Worm (Caenorhabditis elegans) whole organism, L3 larva: ENCODE data around the gene tmed-1.

Source experiments
- R02D3.7 ChIP-seq: fragments of 150-350 bp; optimal IDR thresholded peaks from 2 replicates; lab custom pipeline; 2014; ENCODE audit warnings: missing biosample characterization, missing genetic modification characterization
- ZK546.5 ChIP-seq: sonication (generic microtip); optimal IDR thresholded peaks from 2 replicates; lab custom pipeline; 2017; ENCODE audit warnings: missing biosample characterization, missing genetic modification characterization
- aly-2 ChIP-seq: fragments of 150-350 bp; optimal IDR thresholded peaks from 2 replicates; lab custom pipeline; 2014; ENCODE audit warnings: missing biosample characterization, missing genetic modification characterization
- ama-1 ChIP-seq: fragments of 150-350 bp; optimal IDR thresholded peaks from 2 replicates; lab custom pipeline; 2018
- ceh-16 ChIP-seq: sonication (generic microtip); optimal IDR thresholded peaks from 2 replicates; lab custom pipeline; 2017; ENCODE audit warnings: missing biosample characterization, missing genetic modification characterization
- ceh-28 ChIP-seq: fragments of 150-350 bp; optimal IDR thresholded peaks from 2 replicates; lab custom pipeline; 2014; ENCODE audit warnings: missing biosample characterization, missing genetic modification reagents, missing genetic modification characterization
- ceh-82 ChIP-seq: fragments of 150-350 bp; optimal IDR thresholded peaks from 2 replicates; lab custom pipeline; 2014; ENCODE audit warnings: missing biosample characterization, missing genetic modification characterization
- daf-12 ChIP-seq: fragments of 150-350 bp; optimal IDR thresholded peaks from 2 replicates; lab custom pipeline; 2014; ENCODE audit warnings: missing biosample characterization, missing genetic modification reagents, missing genetic modification characterization
- egl-27 ChIP-seq: sonication (generic microtip); optimal IDR thresholded peaks from 4 replicates; lab custom pipeline; 2017; ENCODE audit warnings: missing biosample characterization, missing genetic modification reagents, missing genetic modification characterization
- egl-5 ChIP-seq: fragments of 150-350 bp; optimal IDR thresholded peaks from 2 replicates; lab custom pipeline; 2017; ENCODE audit warnings: missing biosample characterization, missing genetic modification reagents, missing genetic modification characterization, inconsistent platforms
- elt-1 ChIP-seq: fragments of 150-350 bp; optimal IDR thresholded peaks from 2 replicates; lab custom pipeline; 2014; ENCODE audit warnings: missing biosample characterization, missing genetic modification characterization
- elt-2 ChIP-seq: sonication (generic microtip); optimal IDR thresholded peaks from 2 replicates; lab custom pipeline; 2016; ENCODE audit warnings: missing genetic modification reagents, mild to moderate bottlenecking, missing genetic modification characterization, missing compliant biosample characterization
- elt-3 ChIP-seq, 3 experiments: fragments of 150-350 bp in 1 of 3; sonication (generic microtip) in 2 of 3; optimal IDR thresholded peaks; 2 replicates in 2 of 3; 4 replicates in 1 of 3; lab custom pipeline; 2014 to 2017; ENCODE audit warnings: missing biosample characterization in 3 of 3, missing genetic modification characterization in 3 of 3
- fkh-10 ChIP-seq: sonication (generic microtip); optimal IDR thresholded peaks from 2 replicates; lab custom pipeline; 2017; ENCODE audit warnings: missing biosample characterization, missing genetic modification reagents, missing genetic modification characterization
- fkh-2 ChIP-seq: fragments of 150-350 bp; optimal IDR thresholded peaks from 2 replicates; lab custom pipeline; 2014; ENCODE audit warnings: missing biosample characterization, missing genetic modification reagents, missing genetic modification characterization
- fos-1 ChIP-seq: fragments of 150-350 bp; optimal IDR thresholded peaks from 2 replicates; lab custom pipeline; 2014; ENCODE audit warnings: missing biosample characterization, missing genetic modification characterization
- hmg-11 ChIP-seq: sonication (generic microtip); optimal IDR thresholded peaks from 2 replicates; lab custom pipeline; 2016; ENCODE audit warnings: missing genetic modification characterization, missing compliant biosample characterization
- jun-1 ChIP-seq: fragments of 150-350 bp; optimal IDR thresholded peaks from 2 replicates; lab custom pipeline; 2014; ENCODE audit warnings: missing biosample characterization, missing genetic modification reagents, missing genetic modification characterization
- lin-15B ChIP-seq: fragments of 150-350 bp; optimal IDR thresholded peaks from 2 replicates; lab custom pipeline; 2014; ENCODE audit warnings: missing biosample characterization, missing genetic modification characterization
- lin-39 ChIP-seq: fragments of 150-350 bp; optimal IDR thresholded peaks from 2 replicates; lab custom pipeline; 2018; ENCODE audit warnings: missing biosample characterization, missing genetic modification reagents, missing genetic modification characterization
- lsy-12 ChIP-seq: sonication (generic microtip); optimal IDR thresholded peaks from 2 replicates; lab custom pipeline; 2016; ENCODE audit warnings: mild to moderate bottlenecking, missing genetic modification characterization, missing compliant biosample characterization
- mdl-1 ChIP-seq: fragments of 150-350 bp; optimal IDR thresholded peaks from 2 replicates; lab custom pipeline; 2014; ENCODE audit warnings: missing biosample characterization, missing genetic modification characterization
- mml-1 ChIP-seq: fragments of 150-350 bp; sonication (generic microtip); optimal IDR thresholded peaks from 3 replicates; lab custom pipeline; 2014; ENCODE audit warnings: missing biosample characterization, missing genetic modification characterization
- nfya-1 ChIP-seq: sonication (generic microtip); optimal IDR thresholded peaks from 2 replicates; lab custom pipeline; 2017; ENCODE audit warnings: missing genetic modification characterization, mild to moderate bottlenecking, missing compliant biosample characterization, antibody characterized with exemption, moderate library complexity; ENCODE audit not compliant: insufficient read depth
- nhr-11 ChIP-seq: fragments of 150-350 bp; optimal IDR thresholded peaks from 2 replicates; lab custom pipeline; 2014; ENCODE audit warnings: missing biosample characterization, missing genetic modification characterization
- nhr-23 ChIP-seq: fragments of 150-350 bp; optimal IDR thresholded peaks from 2 replicates; lab custom pipeline; 2014; ENCODE audit warnings: missing biosample characterization, missing genetic modification reagents, missing genetic modification characterization
- nhr-237 ChIP-seq: fragments of 150-350 bp; optimal IDR thresholded peaks from 2 replicates; lab custom pipeline; 2014; ENCODE audit warnings: missing biosample characterization, missing genetic modification characterization
- nhr-25 ChIP-seq: sonication (generic microtip); optimal IDR thresholded peaks from 2 replicates; lab custom pipeline; 2017; ENCODE audit warnings: missing biosample characterization, missing genetic modification characterization
- nhr-43 ChIP-seq: sonication (generic microtip); optimal IDR thresholded peaks from 2 replicates; lab custom pipeline; 2016; ENCODE audit warnings: mild to moderate bottlenecking, missing genetic modification characterization, missing compliant biosample characterization; ENCODE audit not compliant: poor library complexity, severe bottlenecking
- nhr-67 ChIP-seq: fragments of 150-350 bp; optimal IDR thresholded peaks from 2 replicates; lab custom pipeline; 2014; ENCODE audit warnings: missing biosample characterization, missing genetic modification characterization
- pha-4 ChIP-seq: fragments of 150-350 bp; optimal IDR thresholded peaks from 2 replicates; lab custom pipeline; 2014; ENCODE audit warnings: missing biosample characterization, missing genetic modification reagents, missing genetic modification characterization
- pqm-1 ChIP-seq: fragments of 150-350 bp; optimal IDR thresholded peaks from 2 replicates; lab custom pipeline; 2017; ENCODE audit warnings: missing biosample characterization, missing genetic modification characterization, inconsistent platforms
- sea-2 ChIP-seq: fragments of 150-350 bp; sonication (generic microtip); optimal IDR thresholded peaks from 4 replicates; lab custom pipeline; 2014; ENCODE audit warnings: missing biosample characterization, missing genetic modification reagents, missing genetic modification characterization
- skn-1 ChIP-seq: fragments of 150-350 bp; optimal IDR thresholded peaks from 2 replicates; lab custom pipeline; 2014; ENCODE audit warnings: missing biosample characterization, missing genetic modification characterization
- snpc-4 ChIP-seq: fragments of 150-350 bp; optimal IDR thresholded peaks from 2 replicates; lab custom pipeline; 2014; ENCODE audit warnings: missing biosample characterization, missing genetic modification characterization
- tbx-2 ChIP-seq: sonication (generic microtip); optimal IDR thresholded peaks from 2 replicates; lab custom pipeline; 2016; ENCODE audit warnings: mild to moderate bottlenecking, missing genetic modification characterization, missing compliant biosample characterization
- unc-62 ChIP-seq: fragments of 150-350 bp; sonication (generic microtip); optimal IDR thresholded peaks from 4 replicates; lab custom pipeline; 2014; ENCODE audit warnings: missing biosample characterization, missing genetic modification reagents, missing genetic modification characterization
- zag-1 ChIP-seq: fragments of 150-350 bp; optimal IDR thresholded peaks from 2 replicates; lab custom pipeline; 2014; ENCODE audit warnings: missing biosample characterization, missing genetic modification characterization
- ztf-4 ChIP-seq: fragments of 150-350 bp; optimal IDR thresholded peaks from 2 replicates; lab custom pipeline; 2014; ENCODE audit warnings: missing biosample characterization, missing genetic modification characterization

tmed-1 gene

DNA sequence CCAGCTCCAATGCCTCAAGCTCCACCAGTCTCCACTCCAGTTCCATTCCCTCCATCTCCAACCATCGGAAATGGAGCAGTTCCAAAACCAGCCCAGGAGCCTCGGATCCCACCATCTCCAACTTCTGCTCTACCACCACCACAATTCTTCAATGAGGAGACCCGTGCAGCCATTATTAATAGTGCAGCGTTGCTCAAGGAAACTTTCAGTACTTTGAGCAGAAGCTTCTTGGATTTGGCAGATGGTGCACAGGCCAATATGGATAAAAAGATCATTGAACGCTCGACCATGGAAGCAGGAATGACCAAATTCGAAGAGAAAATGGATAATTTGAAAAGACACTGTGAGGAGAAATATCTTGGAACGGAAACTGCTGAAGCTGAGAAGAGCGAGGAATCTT, 42.5 kb downstream of the tmed-1 start:
- no peak for TF ChIP-seq fkh-2 (tag; lab: Kevin White, UChicago)
- no peak for TF ChIP-seq elt-1 (tag; lab: Kevin White, UChicago)
- no peak for TF ChIP-seq tbx-2 (tag; lab: Kevin White, UChicago)
- no peak for TF ChIP-seq ZK546.5 (tag; lab: Kevin White, UChicago)
- TF ChIP-seq fkh-10 (GFP tag; lab: Kevin White, UChicago) = no peak
- no peak for TF ChIP-seq zag-1 (tag; lab: Kevin White, UChicago)
- no peak for TF ChIP-seq lin-39
- TF ChIP-seq, all 47 proteins: peak for 0

DNA sequence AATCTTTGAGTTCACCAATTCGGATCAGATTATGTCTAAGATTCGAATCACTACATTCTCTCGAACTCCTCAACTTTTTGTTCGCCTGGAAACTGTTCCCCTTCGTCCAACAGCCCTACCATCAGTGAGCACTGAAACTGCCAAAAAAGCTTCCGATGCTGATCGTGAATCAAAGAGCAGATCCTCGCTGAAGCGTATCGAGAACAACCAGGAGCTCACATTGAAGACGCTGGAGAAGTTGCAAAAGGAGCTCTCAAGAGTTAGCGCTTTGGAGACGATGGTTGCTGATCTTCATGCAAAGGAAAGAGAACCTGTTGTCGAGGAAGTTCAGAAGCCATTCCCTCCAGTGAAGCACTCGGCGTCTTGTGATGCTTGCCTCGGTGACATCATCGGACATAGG, 43.2 kb downstream of the tmed-1 start:
- peak; percentile 9 for TF ChIP-seq ama-1 (lab: Kevin White, UChicago)
- TF ChIP-seq nhr-11 = no peak
- peak; percentile 29 for TF ChIP-seq nhr-25 (tag; lab: Kevin White, UChicago)

DNA sequence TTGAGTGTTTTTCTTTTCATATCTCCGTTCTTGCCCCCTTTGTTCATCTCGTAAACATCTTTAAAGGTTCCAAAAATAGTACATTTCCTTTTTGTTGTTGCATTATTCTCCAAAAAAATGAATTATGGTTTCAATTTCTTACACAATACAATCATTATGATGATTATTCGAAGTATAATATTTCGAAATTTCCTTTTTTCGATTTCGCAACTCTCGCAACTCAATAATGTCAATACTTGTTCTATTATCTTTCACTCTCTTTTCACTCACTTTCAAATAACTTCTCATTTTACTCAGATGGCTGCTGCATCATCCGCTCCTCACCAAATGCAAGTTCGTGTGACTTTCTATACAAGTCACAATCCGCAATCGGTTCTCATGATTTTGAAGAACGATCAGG, 44.0 kb downstream of the tmed-1 start, which contains the start of gene sqst-1:
sqst-1 (plus strand) TSS at position 298 of the 400 bp plus-strand sequence.
- TF ChIP-seq elt-1 (tag; lab: Kevin White, UChicago) (no peak), R02D3.7 (tag; lab: Kevin White, UChicago) (no peak), pha-4 (tag; lab: Kevin White, UChicago) (peak; percentile 4), ama-1 (lab: Kevin White, UChicago) (peak; percentile 84)

DNA sequence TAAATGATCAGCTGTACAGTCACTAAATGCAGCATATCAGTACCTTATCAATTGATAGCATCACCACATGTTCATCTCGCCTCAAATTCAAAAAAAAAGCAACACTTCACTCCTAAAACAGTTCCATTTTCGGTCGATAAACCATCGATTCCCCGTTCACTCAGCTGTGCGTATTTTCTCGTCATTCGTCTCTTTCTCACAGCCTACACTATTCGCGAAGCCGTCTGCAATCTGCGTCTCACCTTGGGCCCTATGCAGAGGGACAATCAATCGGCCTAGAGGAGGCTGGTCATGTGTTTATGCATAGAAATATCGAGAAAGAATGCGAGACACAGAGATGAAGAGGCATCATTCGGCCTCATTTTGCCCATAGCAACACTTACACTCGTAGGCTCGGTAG, 45.6 kb downstream of the tmed-1 start:
- no peak for TF ChIP-seq nhr-237 (tag; lab: Kevin White, UChicago)
- peak; percentile 79 for TF ChIP-seq ama-1 (lab: Kevin White, UChicago)
- peak; percentile 94 for TF ChIP-seq pqm-1 (tag; lab: Kevin White, UChicago)
- peak; percentile 43 for TF ChIP-seq mdl-1
- TF ChIP-seq tbx-2 (tag; lab: Kevin White, UChicago) = peak; percentile 61
- peak; percentile 95 for TF ChIP-seq ceh-28 (tag; lab: Kevin White, UChicago)
- TF ChIP-seq lin-39 = peak; percentile 29
- peak; percentile 89 for TF ChIP-seq nfya-1
- peak; percentile 55 for TF ChIP-seq elt-1 (tag; lab: Kevin White, UChicago)
- TF ChIP-seq lsy-12 (tag; lab: Kevin White, UChicago) = peak; percentile 83
- no peak for TF ChIP-seq ztf-4 (tag; lab: Kevin White, UChicago)
- peak; percentile 86 for TF ChIP-seq jun-1 (tag; lab: Kevin White, UChicago)
- TF ChIP-seq lin-15B (tag; lab: Kevin White, UChicago) = peak; percentile 80
- no peak for TF ChIP-seq fkh-10 (GFP tag; lab: Kevin White, UChicago)
- peak; percentile 20 for TF ChIP-seq egl-27
- TF ChIP-seq egl-5 = peak; percentile 93
- TF ChIP-seq nhr-25 (tag; lab: Kevin White, UChicago) = peak; percentile 93
- peak; percentile 97 for TF ChIP-seq elt-2 (tag; lab: Kevin White, UChicago)
- peak; percentile 70 for TF ChIP-seq nhr-43 (tag; lab: Kevin White, UChicago)
- TF ChIP-seq skn-1 (tag; lab: Kevin White, UChicago) = peak; percentile 59
- TF ChIP-seq sea-2 (GFP tag; lab: Kevin White, UChicago) = no peak
- peak; percentile 92 for TF ChIP-seq pha-4 (tag; lab: Kevin White, UChicago)
- peak; percentile 65 for TF ChIP-seq unc-62 (GFP tag; lab: Kevin White, UChicago)
- peak; percentile 79 for TF ChIP-seq fos-1 (tag; lab: Kevin White, UChicago)
- no peak for TF ChIP-seq zag-1 (tag; lab: Kevin White, UChicago)
- TF ChIP-seq daf-12 (tag; lab: Kevin White, UChicago) = no peak
- peak; percentile 34 for TF ChIP-seq snpc-4
- TF ChIP-seq aly-2 = no peak
- TF ChIP-seq ceh-82 (tag; lab: Kevin White, UChicago) = peak; percentile 39
- peak; percentile 92 for TF ChIP-seq nhr-23
- TF ChIP-seq hmg-11 (tag; lab: Kevin White, UChicago) = peak; percentile 89
- TF ChIP-seq, all 47 proteins: peak for 24

- TF ChIP-seq mdl-1 (no peak), ceh-16 (tag; lab: Kevin White, UChicago) (no peak), ZK546.5 (tag; lab: Kevin White, UChicago) (no peak), nhr-67 (tag; lab: Kevin White, UChicago) (no peak), daf-12 (tag; lab: Kevin White, UChicago) (no peak), lin-39 (no peak), fkh-10 (GFP tag; lab: Kevin White, UChicago) (no peak), hmg-11 (tag; lab: Kevin White, UChicago) (no peak), mml-1 (tag; lab: Kevin White, UChicago) (no peak), egl-27 (no peak), nhr-23 (no peak), nhr-237 (tag; lab: Kevin White, UChicago) (no peak), nhr-43 (tag; lab: Kevin White, UChicago) (no peak), ceh-82 (tag; lab: Kevin White, UChicago) (no peak), ztf-4 (tag; lab: Kevin White, UChicago) (no peak), fos-1 (tag; lab: Kevin White, UChicago) (no peak), pqm-1 (tag; lab: Kevin White, UChicago) (no peak), elt-3 (tag; optimal IDR thresholded peaks at IDR 0.05; lab: Kevin White, UChicago) (no peak), sea-2 (GFP tag; lab: Kevin White, UChicago) (no peak)
- TF ChIP-seq, all 47 proteins: peak for 0
These were observed 47.0 kb downstream of the tmed-1 start, which contains the start of the genes T12G3.6 and mrpl-51 for ce11 chrIV:12031003-12031402. TSS of gene T12G3.6 (minus strand) at chrIV:12031271. TSS of gene mrpl-51 (plus strand) at chrIV:12031324.
